Fruit fly (Drosophila melanogaster) whole organism, larva: Measurements from ENCODE around the gene nvd.

Experiments used
- noc ChIP-seq: fragments of 200-800 bp; sonication (Bioruptor generic); optimal IDR thresholded peaks from 3 replicates; lab custom pipeline; 2019; ENCODE audit warnings: missing biosample characterization, mild to moderate bottlenecking, missing genetic modification characterization, moderate library complexity

nvd gene

dm6 chr3L:24324566-24324965 lies at the start of gene nvd:
TSS of gene nvd (plus strand) at chr3L:24324866.
- TF ChIP-seq noc (tag; lab: Kevin White, UChicago): no peak
